Worm (Caenorhabditis elegans) whole organism, mixed stage, embryonic: ENCODE data around the gene sdz-15.

Source experiments
- M03D4.4 ChIP-seq: sonication (generic microtip); optimal IDR thresholded peaks from 2 replicates; lab custom pipeline; 2017; ENCODE audit warnings: mild to moderate bottlenecking, missing genetic modification characterization, missing compliant biosample characterization
- ceh-39 ChIP-seq: fragments of 150-350 bp; optimal IDR thresholded peaks from 2 replicates; lab custom pipeline; 2014; ENCODE audit warnings: missing biosample characterization, missing genetic modification characterization
- ceh-43 ChIP-seq: fragments of 200-800 bp; sonication (Bioruptor generic); optimal IDR thresholded peaks from 2 replicates; lab custom pipeline; 2018; ENCODE audit warnings: mild to moderate bottlenecking, missing genetic modification characterization, moderate library complexity, missing compliant biosample characterization
- ces-1 ChIP-seq: fragments of 150-350 bp; optimal IDR thresholded peaks from 2 replicates; lab custom pipeline; 2014; ENCODE audit warnings: missing biosample characterization, missing genetic modification reagents, missing genetic modification characterization
- cnd-1 ChIP-seq: fragments of 200-800 bp; sonication (Bioruptor generic); optimal IDR thresholded peaks from 2 replicates; lab custom pipeline; 2018; ENCODE audit warnings: mild to moderate bottlenecking, missing genetic modification characterization, missing compliant biosample characterization
- drap-1 ChIP-seq: fragments of 200-800 bp; sonication (Bioruptor generic); optimal IDR thresholded peaks from 3 replicates; lab custom pipeline; 2018; ENCODE audit warnings: mild to moderate bottlenecking, missing genetic modification characterization, missing compliant biosample characterization
- elt-1 ChIP-seq: sonication (generic microtip); optimal IDR thresholded peaks from 2 replicates; lab custom pipeline; 2017; ENCODE audit warnings: missing genetic modification characterization, mild to moderate bottlenecking, missing compliant biosample characterization, antibody characterized with exemption, moderate library complexity, borderline replicate concordance; ENCODE audit not compliant: insufficient read depth
- elt-3 ChIP-seq: fragments of 150-350 bp; optimal IDR thresholded peaks from 2 replicates; lab custom pipeline; 2014; ENCODE audit warnings: missing biosample characterization, missing genetic modification characterization
- flh-1 ChIP-seq: fragments of 200-800 bp; sonication (Bioruptor generic); optimal IDR thresholded peaks from 2 replicates; lab custom pipeline; 2018; ENCODE audit warnings: mild to moderate bottlenecking, missing genetic modification characterization, moderate library complexity, missing compliant biosample characterization
- lin-13 ChIP-seq: fragments of 150-350 bp; optimal IDR thresholded peaks from 2 replicates; lab custom pipeline; 2014; ENCODE audit warnings: missing biosample characterization, missing genetic modification characterization
- lin-32 ChIP-seq: fragments of 200-800 bp; sonication (Bioruptor generic); optimal IDR thresholded peaks from 2 replicates; lab custom pipeline; 2018; ENCODE audit warnings: mild to moderate bottlenecking, missing genetic modification characterization, missing compliant biosample characterization
- lsy-2 ChIP-seq: fragments of 150-350 bp; optimal IDR thresholded peaks from 2 replicates; lab custom pipeline; 2014; ENCODE audit warnings: missing biosample characterization, missing genetic modification characterization
- mab-5 ChIP-seq: fragments of 150-350 bp; optimal IDR thresholded peaks from 2 replicates; lab custom pipeline; 2014; ENCODE audit warnings: missing biosample characterization, missing genetic modification characterization
- mep-1 ChIP-seq: fragments of 150-350 bp; optimal IDR thresholded peaks from 2 replicates; lab custom pipeline; 2017; ENCODE audit warnings: missing biosample characterization, missing genetic modification reagents, missing genetic modification characterization, inconsistent platforms
- mls-2 ChIP-seq: sonication (generic microtip); optimal IDR thresholded peaks from 2 replicates; lab custom pipeline; 2016; ENCODE audit warnings: mild to moderate bottlenecking, missing genetic modification characterization, moderate library complexity, missing compliant biosample characterization
- nhr-12 ChIP-seq: fragments of 150-350 bp; optimal IDR thresholded peaks from 2 replicates; lab custom pipeline; 2014; ENCODE audit warnings: missing biosample characterization, missing genetic modification characterization
- nhr-2 ChIP-seq: fragments of 150-350 bp; optimal IDR thresholded peaks from 2 replicates; lab custom pipeline; 2014; ENCODE audit warnings: missing biosample characterization, missing genetic modification characterization
- nhr-237 ChIP-seq: fragments of 150-350 bp; optimal IDR thresholded peaks from 2 replicates; lab custom pipeline; 2014; ENCODE audit warnings: missing biosample characterization, missing genetic modification characterization
- nhr-28 ChIP-seq: fragments of 150-350 bp; optimal IDR thresholded peaks from 2 replicates; lab custom pipeline; 2014; ENCODE audit warnings: missing biosample characterization, missing genetic modification characterization
- nhr-76 ChIP-seq: sonication (generic microtip); optimal IDR thresholded peaks from 2 replicates; lab custom pipeline; 2017; ENCODE audit warnings: missing biosample characterization, missing genetic modification characterization
- pha-4 ChIP-seq: fragments of 150-350 bp; optimal IDR thresholded peaks from 2 replicates; lab custom pipeline; 2018; ENCODE audit warnings: missing biosample characterization, missing genetic modification reagents, missing genetic modification characterization
- snpc-4 ChIP-seq: fragments of 150-350 bp; optimal IDR thresholded peaks from 2 replicates; lab custom pipeline; 2014; ENCODE audit warnings: missing biosample characterization, missing genetic modification characterization
- tbx-8 ChIP-seq: fragments of 200-800 bp; sonication (Bioruptor generic); optimal IDR thresholded peaks from 2 replicates; lab custom pipeline; 2018; ENCODE audit warnings: mild to moderate bottlenecking, missing genetic modification characterization, moderate library complexity, missing compliant biosample characterization
- unc-120 ChIP-seq: sonication (generic microtip); optimal IDR thresholded peaks from 2 replicates; lab custom pipeline; 2017; ENCODE audit warnings: missing genetic modification characterization, missing compliant biosample characterization; ENCODE audit not compliant: poor library complexity, severe bottlenecking
- unc-39 ChIP-seq: fragments of 150-350 bp; optimal IDR thresholded peaks from 2 replicates; lab custom pipeline; 2014; ENCODE audit warnings: missing biosample characterization, missing genetic modification characterization
- unc-62 ChIP-seq: fragments of 150-350 bp; optimal IDR thresholded peaks from 2 replicates; lab custom pipeline; 2014; ENCODE audit warnings: missing biosample characterization, missing genetic modification reagents, missing genetic modification characterization
- zip-8 ChIP-seq: fragments of 150-350 bp; optimal IDR thresholded peaks from 2 replicates; lab custom pipeline; 2014; ENCODE audit warnings: missing biosample characterization, missing genetic modification characterization
- ztf-11 ChIP-seq: fragments of 150-350 bp; optimal IDR thresholded peaks from 2 replicates; lab custom pipeline; 2014; ENCODE audit warnings: missing biosample characterization, missing genetic modification characterization

Gene sdz-15

DNA sequence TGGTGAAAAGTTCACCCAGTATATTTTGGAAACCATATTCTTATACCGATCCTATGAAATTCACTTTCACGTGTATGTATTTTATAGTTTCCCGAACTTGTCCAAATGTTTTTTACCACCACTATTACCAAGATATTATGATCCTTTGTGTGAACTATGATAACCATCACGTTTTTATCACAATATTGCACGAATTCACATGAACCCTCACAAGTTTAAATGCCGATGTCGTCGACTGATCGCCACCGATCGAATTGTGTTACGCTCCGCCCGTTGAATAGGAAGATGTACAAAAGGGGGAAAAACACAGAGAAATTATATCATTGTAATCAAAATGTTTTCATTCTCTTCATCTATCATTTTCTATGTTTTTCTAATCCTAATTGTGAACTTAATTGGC lies 10.1 kb downstream of the sdz-15 start:
- TF ChIP-seq nhr-12 (tag; lab: Kevin White, UChicago) = no peak
- TF ChIP-seq ces-1 = no peak
- TF ChIP-seq drap-1 = no peak
- TF ChIP-seq nhr-28 (tag; lab: Kevin White, UChicago) = no peak
- no peak for TF ChIP-seq lin-13 (tag; lab: Kevin White, UChicago)
- no peak for TF ChIP-seq mls-2 (tag; lab: Kevin White, UChicago)
- TF ChIP-seq snpc-4 = no peak
- TF ChIP-seq nhr-237 = no peak
- TF ChIP-seq cnd-1 (tag; lab: Kevin White, UChicago) = no peak
- no peak for TF ChIP-seq nhr-76 (tag; lab: Kevin White, UChicago)
- TF ChIP-seq mep-1 (tag; lab: Kevin White, UChicago) = no peak
- TF ChIP-seq unc-62 (GFP tag; lab: Kevin White, UChicago) = no peak

- TF ChIP-seq nhr-76 (tag; lab: Kevin White, UChicago) = no peak
- TF ChIP-seq nhr-2 (tag; lab: Kevin White, UChicago) = no peak
- no peak for TF ChIP-seq elt-3
- no peak for TF ChIP-seq flh-1
- no peak for TF ChIP-seq lin-32 (GFP tag; lab: Kevin White, UChicago)
- no peak for TF ChIP-seq tbx-8 (GFP tag; lab: Kevin White, UChicago)
- no peak for TF ChIP-seq pha-4 (tag; lab: Kevin White, UChicago)
- no peak for TF ChIP-seq mls-2 (tag; lab: Kevin White, UChicago)
- TF ChIP-seq ceh-39 = no peak
- no peak for TF ChIP-seq nhr-237
- TF ChIP-seq unc-39 = no peak
Measured at ce11 chrIII:6509301-6509700, 11.0 kb downstream of the sdz-15 start.

ce11 chrIII:6513759-6514158 lies 15.5 kb downstream of the sdz-15 start:
- TF ChIP-seq zip-8 (tag; lab: Kevin White, UChicago) = peak; percentile 78

DNA sequence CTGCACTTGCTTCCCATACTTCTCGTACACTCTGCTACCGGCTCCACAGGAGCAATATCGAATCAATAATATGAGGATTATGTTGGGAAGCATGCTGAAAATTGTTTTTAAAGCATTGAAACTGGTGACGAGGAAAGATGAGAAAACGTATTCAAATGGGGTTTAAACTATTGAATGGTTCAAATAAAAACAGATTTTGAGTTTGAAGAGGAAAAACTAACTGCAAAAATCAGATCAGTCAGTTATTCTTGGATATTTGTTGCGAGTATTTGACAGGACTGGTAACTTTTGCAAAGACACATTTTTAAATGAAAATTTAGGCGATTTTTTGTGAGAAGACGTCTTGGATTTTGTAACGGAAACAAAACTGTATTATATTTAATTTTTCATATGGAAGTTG lies 16.4 kb downstream of the sdz-15 start, which contains the start of gene acr-5:
Gene acr-5, minus strand, starts transcription at position 101 of the 400 bp plus-strand sequence.
- no peak for TF ChIP-seq lin-32 (GFP tag; lab: Kevin White, UChicago)
- no peak for TF ChIP-seq M03D4.4 (tag; lab: Kevin White, UChicago)
- no peak for TF ChIP-seq tbx-8 (GFP tag; lab: Kevin White, UChicago)
- TF ChIP-seq unc-120 = no peak
- TF ChIP-seq lin-13 (tag; lab: Kevin White, UChicago) = no peak
- no peak for TF ChIP-seq nhr-12 (tag; lab: Kevin White, UChicago)
- TF ChIP-seq drap-1 = no peak
- no peak for TF ChIP-seq ceh-39
- no peak for TF ChIP-seq mab-5 (tag; lab: Kevin White, UChicago)
- no peak for TF ChIP-seq mls-2 (tag; lab: Kevin White, UChicago)

ce11 chrIII:6519949-6520348 lies 21.7 kb downstream of the sdz-15 start, which contains the start of gene C09E7.10:
Gene C09E7.10 (minus strand): TSS chrIII:6520049.
- TF ChIP-seq ceh-39 (no peak), lsy-2 (tag; lab: Kevin White, UChicago) (no peak)

ce11 chrIII:6525557-6525956 lies 27.3 kb downstream of the sdz-15 start, which contains the start of gene oig-1:
Gene oig-1 (minus strand): TSS chrIII:6525657.
- no peak for TF ChIP-seq unc-39
- no peak for TF ChIP-seq cnd-1 (tag; lab: Kevin White, UChicago)
- TF ChIP-seq M03D4.4 (tag; lab: Kevin White, UChicago) = no peak
- TF ChIP-seq ceh-43 (GFP tag; lab: Kevin White, UChicago) = no peak
- no peak for TF ChIP-seq lin-32 (GFP tag; lab: Kevin White, UChicago)

ce11 chrIII:6527902-6528301 lies 29.6 kb downstream of the sdz-15 start, which contains the start of gene pqn-10:
Gene pqn-10 (plus strand): TSS chrIII:6528202.
- TF ChIP-seq pha-4 (tag; lab: Kevin White, UChicago) (no peak), ztf-11 (tag; lab: Kevin White, UChicago) (no peak), unc-39 (no peak)

- no peak for TF ChIP-seq unc-120
- TF ChIP-seq elt-1 (tag; lab: Kevin White, UChicago) = no peak
Measured at ce11 chrIII:6531099-6531498, 32.8 kb downstream of the sdz-15 start, which contains the start of gene C09E7.11. Gene C09E7.11 (plus strand): TSS chrIII:6531399.
